Worm (Caenorhabditis elegans): Measurements from ENCODE around the gene T01G5.8.

The T01G5.8 gene

ce11 chrV:15083659-15084058 lies 32.4 kb upstream of the T01G5.8 start:
- TF ChIP-seq pha-4 (GFP tag; IDR thresholded peaks at IDR 0.05) (peak; percentile 47; the same call in 1 of the 2 replicates), pha-4 (tag; optimal IDR thresholded peaks at IDR 0.05) (no peak), ama-1 (optimal IDR thresholded peaks at IDR 0.05) (peak; percentile 70), lin-13 (GFP tag; optimal IDR thresholded peaks at IDR 0.05) (peak; percentile 35), Y48G9A.11 (GFP tag; IDR thresholded peaks at IDR 0.05) (peak; percentile 58; the same call in 1 of the 2 replicates), egl-43 (GFP tag; IDR thresholded peaks at IDR 0.05) (peak; percentile 47; the same call in 1 of the 2 replicates), aha-1 (tag) (peak; percentile 18), Y75B8A.6 (GFP tag; IDR thresholded peaks at IDR 0.05) (0 out of 2 replicates have a peak, but pooled peaks have one; percentile 21), F49E8.2 (tag; optimal IDR thresholded peaks at IDR 0.05; ENCODE audit: borderline replicate concordance) (peak; percentile 32), duxl-1 (tag; optimal IDR thresholded peaks at IDR 0.05; ENCODE audit: poor library complexity) (peak; percentile 44), daf-16 (GFP tag; optimal IDR thresholded peaks at IDR 0.05) (no peak), daf-16 (tag; optimal IDR thresholded peaks at IDR 0.05) (peak; percentile 25), php-3 (GFP tag; IDR thresholded peaks at IDR 0.05) (no peak), nhr-6 (tag; optimal IDR thresholded peaks at IDR 0.05) (peak; percentile 48), T26A8.4 (GFP tag; IDR thresholded peaks at IDR 0.05) (peak; percentile 14; the same call in 1 of the 2 replicates), lin-38 (GFP tag; IDR thresholded peaks at IDR 0.05) (peak; percentile 66), ceh-20 (GFP tag; IDR thresholded peaks at IDR 0.05) (no peak), mxl-2 (GFP tag; conservative IDR thresholded peaks at IDR 0.05) (no peak), Y105C5A.15 (GFP tag; IDR thresholded peaks at IDR 0.05) (no peak), arid-1 (GFP tag; conservative IDR thresholded peaks at IDR 0.05) (0 out of 2 replicates have a peak, but pooled peaks have one; percentile 30), dve-1 (tag; optimal IDR thresholded peaks at IDR 0.05; ENCODE audit: insufficient read depth) (peak; percentile 10), unc-130 (GFP tag; optimal IDR thresholded peaks at IDR 0.05) (no peak), nhr-25 (tag; optimal IDR thresholded peaks at IDR 0.05; ENCODE audit: borderline replicate concordance, insufficient read depth) (no peak), mdt-29 (GFP tag; IDR thresholded peaks at IDR 0.05) (no peak), hif-1 (tag; optimal IDR thresholded peaks at IDR 0.05) (no peak), snpc-4 (tag; optimal IDR thresholded peaks at IDR 0.05) (no peak)

DNA sequence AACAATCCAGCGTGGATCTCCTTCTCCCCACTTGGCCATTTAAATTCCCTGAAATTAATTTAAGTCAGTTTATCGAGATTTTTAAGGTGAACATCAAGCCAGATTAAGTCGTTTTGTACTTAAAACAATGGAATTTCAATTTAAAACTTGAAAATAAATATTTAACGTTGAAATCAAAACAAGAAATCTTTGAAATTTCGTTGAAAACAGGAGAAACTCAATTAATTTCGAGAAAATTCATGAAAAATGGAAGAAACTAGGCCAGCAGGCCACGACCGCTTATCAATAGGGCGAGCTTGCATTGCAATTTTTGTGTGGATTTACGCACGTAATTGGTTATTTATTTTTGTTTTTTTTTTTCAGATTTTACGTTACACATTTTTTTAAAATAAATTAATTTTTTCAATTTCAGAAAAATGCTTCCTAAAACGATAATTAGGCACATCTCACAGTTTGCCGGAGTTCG lies 30.7 kb upstream of the T01G5.8 start, which contains the start of the genes ahsa-1 and C01G10.7:
ahsa-1 (minus strand) TSS at position 51 of the 466 bp plus-strand sequence.
C01G10.7 (plus strand) TSS at position 413 of the 466 bp plus-strand sequence.
- no peak for TF ChIP-seq F10B5.3 (tag; optimal IDR thresholded peaks at IDR 0.05)
- TF ChIP-seq nhr-76 (tag; optimal IDR thresholded peaks at IDR 0.05), result no peak
- TF ChIP-seq nhr-41 (GFP tag; IDR thresholded peaks at IDR 0.05), result no peak
- peak; percentile 8 for TF ChIP-seq nhr-10 (tag; optimal IDR thresholded peaks at IDR 0.05)
- peak; percentile 60 to 98 for TF ChIP-seq hif-1 (tag; optimal IDR thresholded peaks at IDR 0.05)
- TF ChIP-seq madf-5 (GFP tag; IDR thresholded peaks at IDR 0.05), result peak; percentile 45 to 64; a peak in 2 of 4 replicates
- no peak for TF ChIP-seq ZK546.5 (tag; optimal IDR thresholded peaks at IDR 0.05)
- TF ChIP-seq hmg-1.1 (GFP tag; IDR thresholded peaks at IDR 0.05), result peak; percentile 79
- TF ChIP-seq spr-1 (tag; optimal IDR thresholded peaks at IDR 0.05), result peak; percentile 46
- no peak for TF ChIP-seq D1046.2 (GFP tag; IDR thresholded peaks at IDR 0.05)
- peak; percentile 66 for TF ChIP-seq nhr-11 (tag; optimal IDR thresholded peaks at IDR 0.05)
- TF ChIP-seq duxl-1 (tag; optimal IDR thresholded peaks at IDR 0.05; ENCODE audit: poor library complexity), result peak; percentile 72
- no peak for TF ChIP-seq unc-62 (GFP tag; optimal IDR thresholded peaks at IDR 0.05 in 1 of 2)
- TF ChIP-seq unc-62 (tag; optimal IDR thresholded peaks at IDR 0.05), result no peak
- no peak for TF ChIP-seq ceh-28 (tag; optimal IDR thresholded peaks at IDR 0.05)
- no peak for TF ChIP-seq unc-39 (tag; optimal IDR thresholded peaks at IDR 0.05)
- no peak for TF ChIP-seq fos-1 (tag; optimal IDR thresholded peaks at IDR 0.05)
- peak; percentile 75 for TF ChIP-seq madf-9 (GFP tag; conservative IDR thresholded peaks at IDR 0.05)
- TF ChIP-seq egl-43 (GFP tag; IDR thresholded peaks at IDR 0.05), result no peak
- peak; percentile 72 for TF ChIP-seq pqm-1 (tag; optimal IDR thresholded peaks at IDR 0.05)
- TF ChIP-seq F44E2.7 (GFP tag; IDR thresholded peaks at IDR 0.05), result no peak
- TF ChIP-seq hlh-11 (tag; optimal IDR thresholded peaks at IDR 0.05), result peak; percentile 74
- no peak for TF ChIP-seq saeg-2 (GFP tag; IDR thresholded peaks at IDR 0.05)
- TF ChIP-seq vab-7 (GFP tag; IDR thresholded peaks at IDR 0.05), result peak; percentile 49; the same call in 1 of the 2 replicates
- peak; percentile 87 for TF ChIP-seq T20F7.1 (GFP tag; optimal IDR thresholded peaks at IDR 0.05)
- peak; percentile 58; the same call in 1 of the 2 replicates for TF ChIP-seq tra-1 (GFP tag; IDR thresholded peaks at IDR 0.05)
- TF ChIP-seq dmd-8 (GFP tag; IDR thresholded peaks at IDR 0.05), result no peak
- TF ChIP-seq ceh-32 (tag; optimal IDR thresholded peaks at IDR 0.05; ENCODE audit: poor library complexity), result no peak
- TF ChIP-seq unc-130 (GFP tag; optimal IDR thresholded peaks at IDR 0.05), result peak; percentile 98

Data from whole organism, L4 larva.